Worm (Caenorhabditis elegans) whole organism, early embryonic: ENCODE data around the gene nas-3.

Source experiments
- B0310.2 ChIP-seq: sonication (generic microtip); optimal IDR thresholded peaks from 2 replicates; lab custom pipeline; 2016; ENCODE audit warnings: mild to moderate bottlenecking, missing genetic modification characterization, missing compliant biosample characterization
- aly-1 ChIP-seq: sonication (generic microtip); optimal IDR thresholded peaks from 2 replicates; lab custom pipeline; 2016; ENCODE audit warnings: missing genetic modification characterization, missing compliant biosample characterization
- ama-1 ChIP-seq: fragments of 150-350 bp; optimal IDR thresholded peaks from 2 replicates; lab custom pipeline; 2014
- ceh-36 ChIP-seq: sonication (generic microtip); optimal IDR thresholded peaks from 2 replicates; lab custom pipeline; 2016; ENCODE audit warnings: missing genetic modification characterization, inconsistent platforms, missing compliant biosample characterization
- flt-1 ChIP-seq: fragments of 200-800 bp; sonication (Bioruptor generic); IDR thresholded peaks from 2 replicates; pipeline ENCODE4 v1.3.6; 2022; ENCODE audit warnings: missing genetic modification characterization, missing compliant biosample characterization
- scrt-1 ChIP-seq: fragments of 200-800 bp; sonication (Bioruptor generic); IDR thresholded peaks from 2 replicates; pipeline ENCODE4 v1.3.6; 2022; ENCODE audit warnings: missing genetic modification characterization, missing compliant biosample characterization

DNA sequence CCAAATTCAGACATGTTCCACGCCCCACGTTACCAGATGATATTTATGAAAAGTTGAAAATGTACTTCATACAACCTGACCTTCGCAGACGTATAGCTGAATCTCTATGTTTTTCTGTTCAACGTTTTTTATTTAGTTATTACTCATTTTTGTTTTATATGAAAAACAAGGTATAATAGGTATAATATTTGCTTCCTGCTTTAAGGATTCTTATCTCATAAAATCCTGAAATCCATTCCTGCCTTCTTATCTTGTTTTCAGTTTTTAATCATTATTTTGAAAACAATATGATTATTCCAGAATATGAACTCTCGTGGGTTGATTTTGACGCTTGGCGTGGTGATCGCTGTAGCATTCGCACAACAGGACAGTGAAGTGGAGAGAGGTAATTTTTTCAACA lies 6.3 kb upstream of the nas-3 start, which contains the start of gene flp-6:
- TF ChIP-seq aly-1 (tag; lab: Kevin White, UChicago) (no peak), B0310.2 (no peak), ama-1 (lab: Kevin White, UChicago) (no peak), scrt-1 (GFP tag; lab: Robert Waterston, UW) (no peak), flt-1 (GFP tag; lab: Robert Waterston, UW) (no peak), ceh-36 (no peak)
